Worm (Caenorhabditis elegans) whole organism, late embryonic: Measurements from ENCODE around the gene F14D2.7.

Source experiments
- C08G9.2 ChIP-seq: sonication (generic microtip); optimal IDR thresholded peaks from 2 replicates; lab custom pipeline; 2016; ENCODE audit warnings: mild to moderate bottlenecking, missing genetic modification characterization, moderate library complexity, missing compliant biosample characterization
- C38D4.7 ChIP-seq: fragments of 200-800 bp; sonication (Bioruptor generic); optimal IDR thresholded peaks from 2 replicates; lab custom pipeline; 2018; ENCODE audit warnings: mild to moderate bottlenecking, missing genetic modification characterization, moderate library complexity, missing compliant biosample characterization
- F13H6.1 ChIP-seq: sonication (generic microtip); optimal IDR thresholded peaks from 2 replicates; lab custom pipeline; 2016; ENCODE audit warnings: missing genetic modification characterization, missing compliant biosample characterization
- K02D7.2 ChIP-seq: sonication (generic microtip); optimal IDR thresholded peaks from 2 replicates; lab custom pipeline; 2017; ENCODE audit warnings: mild to moderate bottlenecking, missing genetic modification characterization, missing compliant biosample characterization
- T23F11.4 ChIP-seq: fragments of 200-800 bp; sonication (Bioruptor generic); optimal IDR thresholded peaks from 2 replicates; lab custom pipeline; 2018; ENCODE audit warnings: mild to moderate bottlenecking, missing genetic modification characterization, missing compliant biosample characterization
- ahr-1 ChIP-seq: sonication (generic microtip); optimal IDR thresholded peaks from 2 replicates; lab custom pipeline; 2016; ENCODE audit warnings: missing genetic modification characterization, missing compliant biosample characterization
- ama-1 ChIP-seq: fragments of 150-350 bp; optimal IDR thresholded peaks from 2 replicates; lab custom pipeline; 2014
- ceh-14 ChIP-seq: sonication (generic microtip); optimal IDR thresholded peaks from 2 replicates; lab custom pipeline; 2016; ENCODE audit warnings: missing genotype, missing genetic modification characterization, missing compliant biosample characterization
- ceh-2 ChIP-seq: sonication (generic microtip); optimal IDR thresholded peaks from 2 replicates; lab custom pipeline; 2016; ENCODE audit warnings: missing genotype, missing genetic modification characterization, missing compliant biosample characterization
- ceh-30 ChIP-seq: fragments of 150-350 bp; optimal IDR thresholded peaks from 2 replicates; lab custom pipeline; 2014; ENCODE audit warnings: missing biosample characterization, missing genetic modification characterization
- ceh-31 ChIP-seq: sonication (generic microtip); optimal IDR thresholded peaks from 2 replicates; lab custom pipeline; 2016; ENCODE audit warnings: missing genetic modification characterization, missing compliant biosample characterization
- ceh-34 ChIP-seq: sonication (generic microtip); optimal IDR thresholded peaks from 2 replicates; lab custom pipeline; 2016; ENCODE audit warnings: mild to moderate bottlenecking, missing genetic modification characterization, missing compliant biosample characterization
- ceh-45 ChIP-seq: fragments of 200-800 bp; sonication (Bioruptor generic); IDR thresholded peaks from 2 replicates; pipeline ENCODE4 v1.3.6; 2022; ENCODE audit warnings: missing genetic modification reagents, missing genetic modification characterization, missing compliant biosample characterization
- ceh-48 ChIP-seq: sonication (generic microtip); optimal IDR thresholded peaks from 2 replicates; lab custom pipeline; 2016; ENCODE audit warnings: missing genetic modification characterization, inconsistent platforms, missing compliant biosample characterization
- ceh-9 ChIP-seq: sonication (generic microtip); optimal IDR thresholded peaks from 2 replicates; lab custom pipeline; 2016; ENCODE audit warnings: mild to moderate bottlenecking, missing genetic modification characterization, inconsistent platforms, missing compliant biosample characterization
- elt-2 ChIP-seq: sonication (generic microtip); optimal IDR thresholded peaks from 2 replicates; lab custom pipeline; 2016; ENCODE audit warnings: missing genetic modification reagents, missing genetic modification characterization, missing compliant biosample characterization
- eyg-1 ChIP-seq: sonication (generic microtip); optimal IDR thresholded peaks from 2 replicates; lab custom pipeline; 2016; ENCODE audit warnings: missing genotype, missing genetic modification characterization, missing compliant biosample characterization
- fkh-10 ChIP-seq: fragments of 150-350 bp; optimal IDR thresholded peaks from 2 replicates; lab custom pipeline; 2014; ENCODE audit warnings: missing biosample characterization, missing genetic modification reagents, missing genetic modification characterization
- fkh-6 ChIP-seq: sonication (generic microtip); optimal IDR thresholded peaks from 2 replicates; lab custom pipeline; 2016; ENCODE audit warnings: missing genetic modification characterization, missing compliant biosample characterization
- hlh-15 ChIP-seq: sonication (generic microtip); optimal IDR thresholded peaks from 2 replicates; lab custom pipeline; 2016; ENCODE audit warnings: missing genetic modification characterization, missing compliant biosample characterization
- hlh-30 ChIP-seq: sonication (generic microtip); optimal IDR thresholded peaks from 2 replicates; lab custom pipeline; 2017; ENCODE audit warnings: antibody characterized with exemption, missing genetic modification characterization, missing compliant biosample characterization; ENCODE audit not compliant: insufficient read depth
- hlh-8 ChIP-seq: sonication (generic microtip); optimal IDR thresholded peaks from 2 replicates; lab custom pipeline; 2016; ENCODE audit warnings: missing genotype, missing genetic modification characterization, missing compliant biosample characterization
- lim-6 ChIP-seq: sonication (generic microtip); optimal IDR thresholded peaks from 2 replicates; lab custom pipeline; 2016; ENCODE audit warnings: missing genetic modification characterization, missing compliant biosample characterization
- mec-3 ChIP-seq: sonication (generic microtip); optimal IDR thresholded peaks from 2 replicates; lab custom pipeline; 2016; ENCODE audit warnings: borderline replicate concordance, missing genetic modification characterization, missing compliant biosample characterization
- nhr-11 ChIP-seq: fragments of 150-350 bp; optimal IDR thresholded peaks from 2 replicates; lab custom pipeline; 2014; ENCODE audit warnings: missing biosample characterization, missing genetic modification characterization
- nhr-232 ChIP-seq: sonication (generic microtip); optimal IDR thresholded peaks from 2 replicates; lab custom pipeline; 2016; ENCODE audit warnings: missing genetic modification characterization, missing compliant biosample characterization
- npax-4 ChIP-seq: sonication (generic microtip); optimal IDR thresholded peaks from 2 replicates; lab custom pipeline; 2016; ENCODE audit warnings: missing genetic modification characterization, missing compliant biosample characterization
- pax-1 ChIP-seq: fragments of 150-350 bp; optimal IDR thresholded peaks from 2 replicates; lab custom pipeline; 2014; ENCODE audit warnings: missing biosample characterization, missing genetic modification characterization
- pha-4 ChIP-seq: fragments of 150-350 bp; optimal IDR thresholded peaks from 2 replicates; lab custom pipeline; 2018; ENCODE audit warnings: missing biosample characterization, missing genetic modification reagents, missing genetic modification characterization
- rnt-1 ChIP-seq: sonication (generic microtip); optimal IDR thresholded peaks from 2 replicates; lab custom pipeline; 2016; ENCODE audit warnings: missing genetic modification characterization, missing compliant biosample characterization
- ttx-3 ChIP-seq: sonication (generic microtip); optimal IDR thresholded peaks from 2 replicates; lab custom pipeline; 2016; ENCODE audit warnings: missing genetic modification reagents, missing genetic modification characterization, missing compliant biosample characterization
- unc-42 ChIP-seq: sonication (generic microtip); optimal IDR thresholded peaks from 2 replicates; lab custom pipeline; 2016; ENCODE audit warnings: missing genotype, missing genetic modification characterization, missing compliant biosample characterization
- zip-5 ChIP-seq: sonication (generic microtip); optimal IDR thresholded peaks from 2 replicates; lab custom pipeline; 2016; ENCODE audit warnings: missing genetic modification characterization, missing compliant biosample characterization
- ztf-16 ChIP-seq: sonication (generic microtip); optimal IDR thresholded peaks from 2 replicates; lab custom pipeline; 2017; ENCODE audit warnings: missing genetic modification characterization, missing compliant biosample characterization

The F14D2.7 gene

DNA sequence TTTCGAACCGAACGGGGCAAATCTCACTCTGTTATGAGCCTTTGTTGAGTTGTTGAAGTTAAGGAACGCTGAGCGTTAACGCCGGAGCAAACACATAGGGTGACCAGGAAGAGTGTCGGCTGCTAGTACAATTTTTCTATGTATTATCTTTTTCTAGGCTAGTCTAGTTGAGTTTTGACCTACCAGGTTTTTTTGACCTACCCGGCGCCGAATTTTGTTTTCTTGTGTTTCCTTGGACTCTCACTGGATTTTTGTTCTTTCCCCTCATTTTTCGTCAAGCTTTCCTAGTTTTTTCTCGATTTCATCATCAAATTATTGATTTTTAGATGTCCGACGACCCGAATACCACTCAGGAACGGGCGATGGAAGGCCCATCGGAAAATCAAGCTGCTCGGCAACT is 43.1 kb upstream of the F14D2.7 start, which contains the start of gene T06D4.1:
Gene T06D4.1, plus strand, starts transcription at position 321 of the 400 bp plus-strand sequence.
- TF ChIP-seq zip-5 = no peak
- no peak for TF ChIP-seq unc-42 (tag; lab: Kevin White, UChicago)
- no peak for TF ChIP-seq hlh-15 (tag; lab: Kevin White, UChicago)
- TF ChIP-seq K02D7.2 (tag; lab: Kevin White, UChicago) = no peak
- no peak for TF ChIP-seq ttx-3 (tag; lab: Kevin White, UChicago)
- TF ChIP-seq ahr-1 = no peak
- TF ChIP-seq ama-1 (lab: Kevin White, UChicago) = no peak

DNA sequence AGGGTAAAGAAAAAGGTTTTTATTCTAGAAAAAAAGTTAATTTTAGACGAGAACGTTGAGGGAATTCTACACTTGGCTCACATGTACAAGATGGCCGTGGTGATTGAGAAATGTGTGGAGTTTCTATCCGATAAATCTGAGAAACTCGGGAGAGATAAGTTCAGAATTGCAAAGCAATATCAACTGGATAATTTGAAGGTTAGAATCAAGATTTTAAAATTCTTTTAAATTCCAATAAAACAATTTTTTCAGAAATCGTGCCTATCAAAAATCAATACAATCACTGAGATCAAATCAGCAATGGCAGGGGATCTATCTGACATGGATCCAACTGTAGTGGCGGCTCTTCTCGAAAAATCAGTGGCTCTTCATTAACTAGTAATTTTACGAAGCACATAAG is 39.8 kb upstream of the F14D2.7 start, which contains the start of gene Y49F6C.2:
Gene Y49F6C.2, plus strand, starts transcription at position 301 of the 400 bp plus-strand sequence.
- TF ChIP-seq fkh-10 = no peak
- no peak for TF ChIP-seq ceh-30 (tag; lab: Kevin White, UChicago)
- TF ChIP-seq ama-1 (lab: Kevin White, UChicago) = no peak

DNA sequence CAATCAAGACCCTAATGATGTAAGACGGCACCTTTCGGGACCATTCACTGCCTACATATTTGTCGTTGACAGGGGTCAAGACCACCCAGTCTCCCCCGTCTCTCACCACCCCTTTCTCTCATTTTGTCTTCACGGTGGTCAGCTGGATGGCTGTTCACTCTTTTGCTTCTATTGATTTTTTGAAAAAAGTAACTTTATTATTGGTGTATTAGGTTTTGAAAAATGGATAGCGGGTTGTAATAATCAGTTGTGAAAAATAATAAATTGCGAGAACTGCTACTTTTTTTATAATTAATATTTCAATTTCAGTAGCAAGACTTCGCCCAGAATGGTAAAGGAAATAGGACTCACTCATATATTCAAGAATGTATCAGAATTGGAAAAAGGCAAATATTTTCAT is 38.3 kb upstream of the F14D2.7 start, which contains the start of gene bath-9:
Gene bath-9, plus strand, starts transcription at position 301 of the 400 bp plus-strand sequence.
- TF ChIP-seq ceh-9 (tag; lab: Kevin White, UChicago) (no peak), F13H6.1 (tag; lab: Kevin White, UChicago) (no peak), rnt-1 (no peak), K02D7.2 (tag; lab: Kevin White, UChicago) (no peak), ahr-1 (no peak), ttx-3 (tag; lab: Kevin White, UChicago) (no peak), ceh-34 (tag; lab: Kevin White, UChicago) (no peak), hlh-30 (tag; lab: Kevin White, UChicago) (no peak)

DNA sequence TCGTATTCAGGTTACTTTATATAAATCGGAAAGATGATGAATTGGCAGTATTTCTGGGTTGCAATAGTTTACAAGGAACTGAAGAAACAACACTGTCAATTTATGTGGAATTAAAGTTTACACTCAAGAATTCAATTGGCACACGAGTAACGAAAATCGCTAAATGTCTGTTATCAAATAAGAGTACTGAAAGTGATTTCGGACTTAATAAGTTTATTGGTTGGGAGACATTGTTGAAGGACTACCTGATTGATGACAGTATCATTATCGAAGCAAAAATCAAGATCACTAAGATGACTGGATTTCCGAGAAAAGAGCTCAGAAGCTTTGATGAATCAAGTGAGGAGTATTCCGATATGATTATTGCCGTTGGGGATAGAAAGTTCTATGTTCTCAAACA is 36.8 kb upstream of the F14D2.7 start:
- TF ChIP-seq ceh-30 (tag; lab: Kevin White, UChicago) = no peak
- TF ChIP-seq nhr-232 = no peak
- TF ChIP-seq ceh-14 (tag; lab: Kevin White, UChicago) = no peak
- TF ChIP-seq npax-4 (tag; lab: Kevin White, UChicago) = no peak
- TF ChIP-seq C08G9.2 (tag; lab: Kevin White, UChicago) = no peak
- no peak for TF ChIP-seq ceh-2 (tag; lab: Kevin White, UChicago)
- TF ChIP-seq hlh-30 (tag; lab: Kevin White, UChicago) = no peak
- TF ChIP-seq K02D7.2 (tag; lab: Kevin White, UChicago) = no peak
- TF ChIP-seq ceh-31 (tag; lab: Kevin White, UChicago) = no peak
- no peak for TF ChIP-seq pha-4 (tag; lab: Kevin White, UChicago)
- TF ChIP-seq C38D4.7 (GFP tag; lab: Kevin White, UChicago) = no peak
- TF ChIP-seq fkh-6 (tag; lab: Kevin White, UChicago) = no peak
- TF ChIP-seq ceh-45 = no peak
- TF ChIP-seq eyg-1 (tag; lab: Kevin White, UChicago) = no peak
- TF ChIP-seq lim-6 (tag; lab: Kevin White, UChicago) = no peak
- no peak for TF ChIP-seq elt-2 (tag; lab: Kevin White, UChicago)
- no peak for TF ChIP-seq nhr-11 (tag; lab: Kevin White, UChicago)
- no peak for TF ChIP-seq unc-42 (tag; lab: Kevin White, UChicago)
- TF ChIP-seq ama-1 (lab: Kevin White, UChicago) = no peak

DNA sequence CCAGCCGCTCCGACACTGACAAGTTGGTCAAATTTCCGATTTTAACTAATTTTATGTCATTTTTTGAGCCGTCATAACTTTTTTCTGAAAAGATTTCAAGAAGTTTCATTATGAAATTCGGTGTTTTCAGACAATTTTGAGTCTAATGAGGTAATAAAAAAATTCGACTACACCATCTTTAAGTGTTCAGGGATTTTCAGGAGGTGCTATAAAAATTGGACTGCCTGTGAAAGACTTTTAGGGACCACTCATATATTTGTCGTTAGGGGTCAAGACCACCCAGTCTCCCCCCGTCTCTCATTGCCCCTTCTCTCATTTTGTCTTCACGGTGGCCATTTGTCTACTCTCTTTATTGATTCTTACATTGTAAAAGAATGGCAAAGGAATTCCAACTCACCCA is 36.3 kb upstream of the F14D2.7 start, which contains the start of gene bath-10:
Gene bath-10, plus strand, starts transcription at position 301 of the 400 bp plus-strand sequence.
- TF ChIP-seq fkh-10 (no peak), lim-6 (tag; lab: Kevin White, UChicago) (no peak), unc-42 (tag; lab: Kevin White, UChicago) (no peak), ztf-16 (tag; lab: Kevin White, UChicago) (no peak), pax-1 (tag; lab: Kevin White, UChicago) (no peak), nhr-11 (tag; lab: Kevin White, UChicago) (no peak), hlh-8 (tag; lab: Kevin White, UChicago) (no peak), T23F11.4 (no peak), mec-3 (no peak), eyg-1 (tag; lab: Kevin White, UChicago) (no peak), ttx-3 (tag; lab: Kevin White, UChicago) (no peak), hlh-30 (tag; lab: Kevin White, UChicago) (no peak), ceh-48 (tag; lab: Kevin White, UChicago) (no peak), nhr-232 (no peak)
- TF ChIP-seq, all 69 proteins: peak for 0
